Fruit fly (Drosophila melanogaster): ENCODE results near the gene Set8.

The Set8 gene

dm6 chr3R:14299891-14300290 lies 15.9 kb upstream of the Set8 start (continued):
- TF ChIP-seq Xrp1 (GFP tag; IDR thresholded peaks at IDR 0.05) (peak; percentile 35; the same call in 1 of the 2 replicates), al (GFP tag; IDR thresholded peaks at IDR 0.05) (no peak), pfk (GFP tag; optimal IDR thresholded peaks at IDR 0.05) (no peak), HmgD (GFP tag; optimal IDR thresholded peaks at IDR 0.05) (no peak), Hmr (GFP tag; optimal IDR thresholded peaks at IDR 0.05) (no peak), CG14050 (GFP tag; IDR thresholded peaks at IDR 0.05) (no peak), H2.0 (GFP tag; IDR thresholded peaks at IDR 0.05) (no peak), CG15011 (GFP tag; optimal IDR thresholded peaks at IDR 0.05) (peak; percentile 26), CrebB (tag; optimal IDR thresholded peaks at IDR 0.05) (peak; percentile 16), CG4617 (GFP tag; optimal IDR thresholded peaks at IDR 0.05; ENCODE audit: borderline replicate concordance) (no peak), rib (GFP tag; IDR thresholded peaks at IDR 0.05) (no peak), mld (GFP tag; IDR thresholded peaks at IDR 0.05; ENCODE audit: partially characterized antibody) (no peak), CG7271 (tag; optimal IDR thresholded peaks at IDR 0.05) (no peak), CG17361 (GFP tag; IDR thresholded peaks at IDR 0.05) (no peak), Gsc (GFP tag; IDR thresholded peaks at IDR 0.05) (no peak), ci (GFP tag; IDR thresholded peaks at IDR 0.05) (peak; percentile 81; the same call in 2 of the 3 replicates), CG10209 (GFP tag; optimal IDR thresholded peaks at IDR 0.05) (no peak), yki (optimal IDR thresholded peaks at IDR 0.05) (no peak), jumu (GFP tag; optimal IDR thresholded peaks at IDR 0.05) (no peak), CG9609 (GFP tag; optimal IDR thresholded peaks at IDR 0.05) (no peak), bsh (GFP tag; optimal IDR thresholded peaks at IDR 0.05) (peak in 1 of 2 experiments; percentile 43), CG2889 (GFP tag; IDR thresholded peaks at IDR 0.05) (0 out of 3 replicates have a peak, but pooled peaks have one; percentile 9), Bgb (GFP tag; IDR thresholded peaks at IDR 0.05; ENCODE audit: partially characterized antibody) (no peak), trem (tag; optimal IDR thresholded peaks at IDR 0.05) (no peak), dysf (GFP tag; IDR thresholded peaks at IDR 0.05) (no peak), CG6654 (GFP tag; optimal IDR thresholded peaks at IDR 0.05) (no peak), CG11560 (tag; IDR thresholded peaks at IDR 0.05) (no peak), CG18599 (GFP tag; optimal IDR thresholded peaks at IDR 0.05) (peak; percentile 52), MBD-R2 (GFP tag; IDR thresholded peaks at IDR 0.05) (no peak), croc (GFP tag; conservative IDR thresholded peaks at IDR 0.05) (no peak), CG11504 (tag; optimal IDR thresholded peaks at IDR 0.05) (no peak), inv (GFP tag; IDR thresholded peaks at IDR 0.05; ENCODE audit: partially characterized antibody) (no peak), CG13296 (GFP tag; optimal IDR thresholded peaks at IDR 0.05) (peak; percentile 62), CG12236 (GFP tag; optimal IDR thresholded peaks at IDR 0.05) (no peak), tup (GFP tag; optimal IDR thresholded peaks at IDR 0.05) (no peak), CG6272 (GFP tag; IDR thresholded peaks at IDR 0.05) (no peak), CG9797 (GFP tag; optimal IDR thresholded peaks at IDR 0.05) (no peak), CG5953 (GFP tag; IDR thresholded peaks at IDR 0.05) (no peak), Lpt (GFP tag; optimal IDR thresholded peaks at IDR 0.05) (no peak), sug (tag; optimal IDR thresholded peaks at IDR 0.05) (peak; percentile 70), CG3065 (GFP tag; optimal IDR thresholded peaks at IDR 0.05) (no peak), pb (GFP tag; optimal IDR thresholded peaks at IDR 0.05) (no peak), CG13775 (GFP tag; optimal IDR thresholded peaks at IDR 0.05) (no peak), h (optimal IDR thresholded peaks at IDR 0.05) (no peak), CG6689 (GFP tag; IDR thresholded peaks at IDR 0.05) (no peak), chinmo (GFP tag; IDR thresholded peaks at IDR 0.05; ENCODE audit: partially characterized antibody) (no peak), Bteb2 (GFP tag; optimal IDR thresholded peaks at IDR 0.05) (no peak), CG17912 (GFP tag; optimal IDR thresholded peaks at IDR 0.05) (peak; percentile 42), seq (GFP tag; IDR thresholded peaks at IDR 0.05) (no peak)

All from whole organism, embryonic.